Worm (Caenorhabditis elegans) whole organism, midembryonic: ENCODE data around the gene scl-10.

Source experiments
- T22C8.4 ChIP-seq: fragments of 200-800 bp; sonication (Bioruptor generic); IDR thresholded peaks from 2 replicates; pipeline ENCODE4 v1.3.6; 2022; ENCODE audit warnings: missing genetic modification characterization, missing compliant biosample characterization
- cog-1 ChIP-seq: sonication (generic microtip); optimal IDR thresholded peaks from 2 replicates; lab custom pipeline; 2016; ENCODE audit warnings: missing genetic modification characterization, missing compliant biosample characterization
- flt-1 ChIP-seq: fragments of 200-800 bp; sonication (Bioruptor generic); IDR thresholded peaks from 2 replicates; pipeline ENCODE4 v1.3.6; 2022; ENCODE audit warnings: missing genetic modification characterization, missing compliant biosample characterization
- klf-2 ChIP-seq: fragments of 200-800 bp; sonication (Bioruptor generic); conservative IDR thresholded peaks from 2 replicates; pipeline ENCODE4 v1.3.6; 2022; ENCODE audit warnings: missing genetic modification reagents, missing genetic modification characterization, missing compliant biosample characterization
- med-1 ChIP-seq: sonication (generic microtip); optimal IDR thresholded peaks from 2 replicates; lab custom pipeline; 2017; ENCODE audit warnings: missing genetic modification characterization, mild to moderate bottlenecking, missing compliant biosample characterization, antibody characterized with exemption, missing genetic modification reagents; ENCODE audit not compliant: insufficient read depth
- ref-1 ChIP-seq: fragments of 200-800 bp; sonication (Bioruptor generic); conservative IDR thresholded peaks from 2 replicates; pipeline ENCODE4 v1.3.6; 2022; ENCODE audit warnings: missing genetic modification reagents, missing genetic modification characterization, missing compliant biosample characterization
- tab-1 ChIP-seq: fragments of 200-800 bp; sonication (Bioruptor generic); IDR thresholded peaks from 2 replicates; pipeline ENCODE4 v1.3.6; 2022; ENCODE audit warnings: missing genetic modification characterization, missing compliant biosample characterization
- ztf-23 ChIP-seq: fragments of 200-800 bp; sonication (Bioruptor generic); IDR thresholded peaks from 2 replicates; pipeline ENCODE4 v1.3.6; 2022; ENCODE audit warnings: missing genetic modification reagents, missing genetic modification characterization, missing compliant biosample characterization
- ztf-29 ChIP-seq: fragments of 200-800 bp; sonication (Bioruptor generic); IDR thresholded peaks from 2 replicates; pipeline ENCODE4 v1.3.6; 2022; ENCODE audit warnings: missing genetic modification reagents, missing genetic modification characterization, missing compliant biosample characterization

scl-10 gene

DNA sequence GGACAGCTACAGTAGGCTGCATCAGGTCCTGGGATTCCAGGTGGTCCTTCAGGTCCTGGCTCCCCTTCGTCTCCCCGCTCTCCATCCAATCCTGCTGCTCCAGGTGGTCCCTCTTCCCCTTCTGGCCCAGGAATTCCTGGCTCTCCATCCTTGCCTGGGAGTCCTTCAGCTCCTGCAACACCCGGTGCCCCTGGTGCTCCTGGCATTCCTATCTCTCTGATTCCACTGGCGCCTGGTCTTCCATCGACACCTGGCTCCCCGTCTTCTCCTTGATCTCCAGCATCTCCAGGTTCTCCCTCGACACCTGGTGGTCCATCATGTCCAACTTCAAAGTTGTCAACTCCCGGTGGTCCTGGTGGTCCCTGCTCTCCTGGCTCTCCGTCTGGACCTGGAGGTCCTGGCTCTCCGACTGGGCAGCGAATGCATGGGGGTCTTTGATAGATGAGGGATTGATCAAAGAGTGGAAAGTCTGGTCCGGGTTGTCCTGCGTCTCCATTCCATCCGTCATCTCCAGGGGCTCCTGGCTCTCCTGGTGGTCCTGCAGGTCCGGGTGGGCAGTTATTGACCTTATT, 41.5 kb downstream of the scl-10 start:
- TF ChIP-seq ztf-29 (no peak), tab-1 (GFP tag; lab: Robert Waterston, UW) (0 out of 2 replicates have a peak, but pooled peaks have one; percentile 47), ref-1 (GFP tag; lab: Robert Waterston, UW) (no peak)

DNA sequence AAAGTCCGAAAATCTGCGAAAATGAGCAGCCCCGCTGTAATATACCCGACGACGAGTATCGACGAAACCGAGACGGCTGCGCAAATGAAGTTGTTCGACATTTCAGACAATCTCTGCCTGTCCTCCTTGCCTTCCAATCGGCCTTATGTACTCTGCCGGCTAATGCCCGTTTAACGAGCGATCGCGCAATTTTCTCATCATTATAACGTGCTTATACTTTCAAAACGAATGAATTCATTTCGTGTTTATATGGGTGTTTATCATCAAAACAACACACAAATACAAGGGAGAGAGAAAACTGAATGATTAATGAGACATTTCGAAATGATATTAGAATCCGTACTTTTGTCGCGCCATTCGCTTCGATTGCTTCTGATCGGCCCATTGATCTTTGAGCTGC, 42.7 kb downstream of the scl-10 start, which contains the start of gene col-132:
Gene col-132 (minus strand): TSS at position 101 of the 400 bp plus-strand sequence.
- TF ChIP-seq ref-1 (GFP tag; lab: Robert Waterston, UW) (no peak), med-1 (no peak), flt-1 (GFP tag; lab: Robert Waterston, UW) (no peak), tab-1 (GFP tag; lab: Robert Waterston, UW) (no peak), klf-2 (GFP tag; lab: Robert Waterston, UW) (no peak), T22C8.4 (no peak), cog-1 (tag; lab: Kevin White, UChicago) (no peak), ztf-23 (GFP tag; lab: Robert Waterston, UW) (no peak), ztf-29 (no peak)

DNA sequence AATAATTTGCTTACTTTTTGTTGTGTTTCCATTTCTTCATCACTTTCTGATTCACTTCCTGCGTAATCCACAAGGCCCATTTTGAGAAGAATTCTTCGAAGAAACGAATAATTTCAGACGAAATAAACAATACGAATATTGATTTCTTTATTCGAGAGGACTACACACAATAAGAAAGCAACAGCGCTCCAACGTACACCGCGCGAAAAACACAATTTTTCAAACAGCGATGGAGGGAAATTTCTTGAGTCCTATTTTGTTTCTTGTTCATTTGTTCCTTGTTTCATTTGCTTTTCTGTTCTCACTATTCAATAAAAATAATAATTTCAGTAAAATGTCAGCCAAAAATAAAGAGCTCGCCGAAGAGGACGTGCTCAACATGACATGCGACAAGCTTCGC, 45.4 kb downstream of the scl-10 start, which contains the start of the genes prcc-1 and C39E9.12:
Gene prcc-1 (minus strand): TSS at position 119 of the 400 bp plus-strand sequence.
Gene C39E9.12 (plus strand): TSS at position 331 of the 400 bp plus-strand sequence.
- TF ChIP-seq cog-1 (tag; lab: Kevin White, UChicago), result no peak
- TF ChIP-seq T22C8.4, result peak; percentile 75

- TF ChIP-seq flt-1 (GFP tag; lab: Robert Waterston, UW) (no peak), ztf-29 (no peak), T22C8.4 (no peak), med-1 (no peak), cog-1 (tag; lab: Kevin White, UChicago) (no peak), ref-1 (GFP tag; lab: Robert Waterston, UW) (no peak), tab-1 (GFP tag; lab: Robert Waterston, UW) (no peak), ztf-23 (GFP tag; lab: Robert Waterston, UW) (no peak), klf-2 (GFP tag; lab: Robert Waterston, UW) (no peak)
Observed at ce11 chrIV:13095462-13095861, 47.2 kb downstream of the scl-10 start, which contains the start of gene rfc-3. Gene rfc-3, plus strand, starts transcription at chrIV:13095762.

DNA sequence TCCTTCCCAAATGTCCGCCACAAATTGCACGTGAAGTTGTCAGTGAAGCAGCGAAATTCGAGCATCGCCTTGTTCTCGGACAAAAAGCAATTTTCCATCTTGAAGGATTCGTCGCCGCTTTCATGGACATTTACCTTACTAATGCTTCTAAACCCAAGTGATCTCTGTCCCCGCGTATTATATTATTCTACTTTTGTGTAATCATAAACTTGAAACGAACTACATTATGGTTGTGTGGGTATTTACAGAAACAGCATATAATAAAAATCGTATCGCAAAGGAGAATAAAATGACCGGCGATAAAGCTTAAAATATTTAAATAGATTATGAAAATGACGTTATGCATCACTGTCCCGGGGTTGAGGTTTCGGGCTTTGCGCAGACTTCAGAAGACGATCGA, 48.5 kb downstream of the scl-10 start:
- no peak for TF ChIP-seq flt-1 (GFP tag; lab: Robert Waterston, UW)
- no peak for TF ChIP-seq med-1
- TF ChIP-seq klf-2 (GFP tag; lab: Robert Waterston, UW), result no peak
- no peak for TF ChIP-seq ztf-29
- no peak for TF ChIP-seq tab-1 (GFP tag; lab: Robert Waterston, UW)
- TF ChIP-seq ztf-23 (GFP tag; lab: Robert Waterston, UW), result no peak
- TF ChIP-seq T22C8.4, result no peak
- no peak for TF ChIP-seq ref-1 (GFP tag; lab: Robert Waterston, UW)
- TF ChIP-seq cog-1 (tag; lab: Kevin White, UChicago), result no peak

- peak; percentile 42 for TF ChIP-seq cog-1 (tag; lab: Kevin White, UChicago)
- no peak for TF ChIP-seq flt-1 (GFP tag; lab: Robert Waterston, UW)
Observed at ce11 chrIV:13098652-13099051, 50.4 kb downstream of the scl-10 start, which contains the start of the genes dli-1, tin-9.2 and exos-4.1. Gene dli-1, minus strand, starts transcription at chrIV:13098792. Gene tin-9.2, plus strand, starts transcription at chrIV:13098995. Gene exos-4.1, plus strand, starts transcription at chrIV:13098999.
